Worm (Caenorhabditis elegans) whole organism, late embryonic: Measurements from ENCODE around the gene txt-6.

Experiments
- F13H6.1 ChIP-seq: sonication (generic microtip); optimal IDR thresholded peaks from 2 replicates; lab custom pipeline; 2016; ENCODE audit warnings: missing genetic modification characterization, missing compliant biosample characterization
- T23F11.4 ChIP-seq: fragments of 200-800 bp; sonication (Bioruptor generic); optimal IDR thresholded peaks from 2 replicates; lab custom pipeline; 2018; ENCODE audit warnings: mild to moderate bottlenecking, missing genetic modification characterization, missing compliant biosample characterization
- elt-4 ChIP-seq: sonication (generic microtip); optimal IDR thresholded peaks from 2 replicates; lab custom pipeline; 2016; ENCODE audit warnings: missing genetic modification characterization, missing compliant biosample characterization
- ets-4 ChIP-seq: sonication (generic microtip); optimal IDR thresholded peaks from 2 replicates; lab custom pipeline; 2016; ENCODE audit warnings: missing genetic modification characterization, missing compliant biosample characterization
- fkh-10 ChIP-seq: fragments of 150-350 bp; optimal IDR thresholded peaks from 2 replicates; lab custom pipeline; 2014; ENCODE audit warnings: missing biosample characterization, missing genetic modification reagents, missing genetic modification characterization
- nhr-11 ChIP-seq: fragments of 150-350 bp; optimal IDR thresholded peaks from 2 replicates; lab custom pipeline; 2014; ENCODE audit warnings: missing biosample characterization, missing genetic modification characterization
- npax-4 ChIP-seq: sonication (generic microtip); optimal IDR thresholded peaks from 2 replicates; lab custom pipeline; 2016; ENCODE audit warnings: missing genetic modification characterization, missing compliant biosample characterization
- pag-3 ChIP-seq: sonication (generic microtip); optimal IDR thresholded peaks from 2 replicates; lab custom pipeline; 2016; ENCODE audit warnings: missing compliant biosample characterization, missing genetic modification characterization, borderline replicate concordance
- unc-55 ChIP-seq: sonication (generic microtip); optimal IDR thresholded peaks from 2 replicates; lab custom pipeline; 2017; ENCODE audit warnings: missing biosample characterization, missing genetic modification reagents, missing genetic modification characterization
- zip-5 ChIP-seq: sonication (generic microtip); optimal IDR thresholded peaks from 2 replicates; lab custom pipeline; 2016; ENCODE audit warnings: missing genetic modification characterization, missing compliant biosample characterization

ce11 chrV:4617260-4617659 lies 10.5 kb upstream of the txt-6 start, which contains the start of gene sumv-2:
- TF ChIP-seq nhr-11 (no peak), pag-3 (tag; lab: Kevin White, UChicago) (no peak), zip-5 (tag; lab: Kevin White, UChicago) (no peak), T23F11.4 (GFP tag; lab: Kevin White, UChicago) (no peak), fkh-10 (GFP tag; lab: Kevin White, UChicago) (no peak), ets-4 (tag; lab: Kevin White, UChicago) (no peak), F13H6.1 (tag; lab: Kevin White, UChicago) (no peak), elt-4 (tag; lab: Kevin White, UChicago) (no peak), unc-55 (GFP tag; lab: Kevin White, UChicago) (no peak), npax-4 (tag; lab: Kevin White, UChicago) (no peak)
